Fruit fly (Drosophila melanogaster): ENCODE measurements around the gene Adi1.

The Adi1 gene

DNA sequence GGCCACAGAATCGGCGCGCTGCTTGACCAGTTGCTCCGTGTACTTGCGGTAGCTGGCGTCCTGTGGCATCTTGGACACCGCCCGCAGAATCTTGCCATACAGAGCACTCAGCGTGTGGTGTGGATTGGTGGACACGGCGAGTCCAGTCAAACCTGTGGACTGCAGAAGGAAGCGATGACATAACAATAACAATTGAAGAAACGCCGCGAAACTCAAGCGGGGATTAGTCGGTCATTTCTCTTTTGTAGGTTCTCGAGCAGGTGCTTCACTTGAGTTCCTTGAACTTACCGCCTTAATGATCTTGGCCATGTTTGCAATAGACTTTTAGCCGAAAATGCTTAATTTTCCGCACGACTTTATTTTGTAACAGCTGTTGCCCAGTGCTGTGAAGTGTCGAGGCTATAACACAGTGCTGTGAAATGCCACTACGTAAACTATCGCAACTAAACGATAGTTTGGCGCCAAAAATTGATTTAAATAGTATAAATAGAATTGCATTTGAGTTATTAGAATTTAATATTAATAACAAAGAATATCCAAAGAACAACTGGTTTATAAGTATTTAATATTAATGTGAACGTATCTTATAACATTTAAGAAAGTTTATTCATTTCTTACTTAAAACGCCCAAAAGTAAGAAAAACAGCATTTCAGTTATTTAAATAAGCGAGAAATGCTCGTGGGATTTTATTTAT is 30.7 kb downstream of the Adi1 start, which contains the start of gene ND-13B (continued):
- TF ChIP-seq CG13296 (GFP tag; optimal IDR thresholded peaks at IDR 0.05) (peak; percentile 6), Gug (GFP tag; IDR thresholded peaks at IDR 0.05) (no peak), CG5245 (GFP tag; optimal IDR thresholded peaks at IDR 0.05) (peak; percentile 41), CG30020 (tag; optimal IDR thresholded peaks at IDR 0.05) (no peak), Vsx1 (GFP tag; optimal IDR thresholded peaks at IDR 0.05) (no peak), unc-4 (GFP tag; IDR thresholded peaks at IDR 0.05; ENCODE audit: partially characterized antibody) (peak; percentile 79), fd3F (GFP tag; optimal IDR thresholded peaks at IDR 0.05) (no peak), ci (GFP tag; IDR thresholded peaks at IDR 0.05) (no peak), gsb (GFP tag; IDR thresholded peaks at IDR 0.05) (no peak), Ravus (GFP tag; IDR thresholded peaks at IDR 0.05) (no peak), Lim3 (GFP tag; IDR thresholded peaks at IDR 0.05) (no peak), Hr3 (GFP tag; optimal IDR thresholded peaks at IDR 0.05) (no peak), sens-2 (GFP tag; IDR thresholded peaks at IDR 0.05) (no peak), CG18619 (GFP tag; optimal IDR thresholded peaks at IDR 0.05) (no peak), CG5180 (GFP tag; optimal IDR thresholded peaks at IDR 0.05) (no peak), Side (GFP tag; optimal IDR thresholded peaks at IDR 0.05) (peak; percentile 0), CG2116 (GFP tag; optimal IDR thresholded peaks at IDR 0.05) (peak; percentile 1), CG15011 (GFP tag; optimal IDR thresholded peaks at IDR 0.05) (no peak), ato (GFP tag; IDR thresholded peaks at IDR 0.05; ENCODE audit: partially characterized antibody) (peak; percentile 57; the same call in 1 of the 2 replicates), CG6854 (GFP tag; optimal IDR thresholded peaks at IDR 0.05) (no peak), ab (GFP tag; optimal IDR thresholded peaks at IDR 0.05) (no peak), BEAF-32 (GFP tag; optimal IDR thresholded peaks at IDR 0.05) (peak; percentile 77), CG10979 (tag; optimal IDR thresholded peaks at IDR 0.05) (no peak), D19B (GFP tag; optimal IDR thresholded peaks at IDR 0.05) (no peak), Meics (GFP tag; optimal IDR thresholded peaks at IDR 0.05) (peak; percentile 8), CG17186 (GFP tag; optimal IDR thresholded peaks at IDR 0.05) (peak; percentile 30), CG13894 (tag; optimal IDR thresholded peaks at IDR 0.05) (peak; percentile 24), CG13123 (GFP tag; optimal IDR thresholded peaks at IDR 0.05) (no peak), en (GFP tag; optimal IDR thresholded peaks at IDR 0.05) (no peak), E2f2 (GFP tag; IDR thresholded peaks at IDR 0.05) (peak; percentile 90), fd96Cb (tag; optimal IDR thresholded peaks at IDR 0.05) (no peak), ind (GFP tag; optimal IDR thresholded peaks at IDR 0.05) (peak; percentile 31), hbn (GFP tag; IDR thresholded peaks at IDR 0.05; ENCODE audit: partially characterized antibody) (peak; percentile 60; the same call in 1 of the 2 replicates), MBD-R2 (GFP tag; IDR thresholded peaks at IDR 0.05) (peak; percentile 88), inv (GFP tag; IDR thresholded peaks at IDR 0.05; ENCODE audit: partially characterized antibody) (peak; percentile 45; the same call in 1 of the 2 replicates)

DNA sequence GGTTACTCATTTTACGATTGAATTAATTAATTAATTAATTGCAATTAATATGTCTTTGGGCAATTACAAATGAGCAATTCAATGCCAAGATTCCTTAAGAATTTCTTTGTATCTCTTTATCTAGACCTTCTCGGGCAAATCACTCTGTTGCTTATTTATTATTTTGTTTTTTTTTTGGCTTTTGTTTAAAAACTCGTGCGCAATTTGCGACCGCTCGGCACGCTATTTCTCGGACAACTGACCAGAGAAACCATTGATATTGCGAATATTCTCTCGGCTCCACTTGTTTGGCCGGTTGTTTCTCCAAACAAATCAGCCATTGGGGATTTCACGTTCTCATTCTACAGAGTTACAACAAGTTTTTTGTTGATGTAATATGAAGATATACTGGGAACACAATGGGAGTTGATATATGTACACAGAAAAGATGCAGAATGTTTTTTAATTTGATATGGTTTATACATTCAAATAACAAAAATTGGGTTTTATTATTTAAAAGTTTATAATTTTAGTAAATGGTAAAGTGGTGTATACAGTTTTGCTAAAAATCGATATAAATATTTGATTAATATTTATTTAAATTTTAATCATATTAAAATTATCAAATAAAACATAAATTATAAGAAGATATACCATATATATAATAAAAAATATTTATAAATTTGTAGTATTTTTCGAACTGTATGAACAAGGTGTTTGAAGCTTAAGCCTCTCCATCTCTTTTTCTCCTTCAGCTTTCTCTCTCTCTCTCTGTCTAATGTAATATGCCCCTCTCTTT is 33.6 kb downstream of the Adi1 start, which contains the start of gene NijA:
Gene NijA (minus strand): TSS at position 243 of the 778 bp plus-strand sequence.
- TF ChIP-seq Abd-B (GFP tag; optimal IDR thresholded peaks at IDR 0.05) (no peak), CG9932 (GFP tag; IDR thresholded peaks at IDR 0.05) (peak; percentile 39; the same call in 1 of the 2 replicates), Rfx (GFP tag; IDR thresholded peaks at IDR 0.05) (0 out of 2 replicates have a peak, but pooled peaks have one; percentile 22), CG10147 (GFP tag; optimal IDR thresholded peaks at IDR 0.05) (peak; percentile 17), Blimp-1 (GFP tag; optimal IDR thresholded peaks at IDR 0.05) (peak; percentile 52), CG18262 (tag; optimal IDR thresholded peaks at IDR 0.05) (peak; percentile 65), CG12769 (tag; optimal IDR thresholded peaks at IDR 0.05) (peak; percentile 25), CoRest (tag; optimal IDR thresholded peaks at IDR 0.05) (peak; percentile 59), CG2712 (tag; optimal IDR thresholded peaks at IDR 0.05) (peak; percentile 49), CG10979 (tag; optimal IDR thresholded peaks at IDR 0.05) (peak; percentile 51), CG30403 (GFP tag; optimal IDR thresholded peaks at IDR 0.05) (peak; percentile 18), row (GFP tag; IDR thresholded peaks at IDR 0.05) (peak; percentile 22; the same call in 1 of the 3 replicates), bsh (GFP tag; optimal IDR thresholded peaks at IDR 0.05) (peak in 1 of 2 experiments; percentile 38), CG18599 (GFP tag; optimal IDR thresholded peaks at IDR 0.05) (peak; percentile 21)
